Worm (Caenorhabditis elegans) whole organism, late embryonic: ENCODE results near the gene F16G10.14.

Experiments
- C08G9.2 ChIP-seq: sonication (generic microtip); optimal IDR thresholded peaks from 2 replicates; lab custom pipeline; 2016; ENCODE audit warnings: mild to moderate bottlenecking, missing genetic modification characterization, moderate library complexity, missing compliant biosample characterization
- K02D7.2 ChIP-seq: sonication (generic microtip); optimal IDR thresholded peaks from 2 replicates; lab custom pipeline; 2017; ENCODE audit warnings: mild to moderate bottlenecking, missing genetic modification characterization, missing compliant biosample characterization
- T23F11.4 ChIP-seq: fragments of 200-800 bp; sonication (Bioruptor generic); optimal IDR thresholded peaks from 2 replicates; lab custom pipeline; 2018; ENCODE audit warnings: mild to moderate bottlenecking, missing genetic modification characterization, missing compliant biosample characterization
- Y22D7AL.16 ChIP-seq: sonication (generic microtip); optimal IDR thresholded peaks from 2 replicates; lab custom pipeline; 2016; ENCODE audit warnings: missing genetic modification characterization, missing compliant biosample characterization
- ahr-1 ChIP-seq: sonication (generic microtip); optimal IDR thresholded peaks from 2 replicates; lab custom pipeline; 2016; ENCODE audit warnings: missing genetic modification characterization, missing compliant biosample characterization
- ama-1 ChIP-seq: fragments of 150-350 bp; optimal IDR thresholded peaks from 2 replicates; lab custom pipeline; 2014
- ceh-19 ChIP-seq: fragments of 200-800 bp; sonication (Bioruptor generic); optimal IDR thresholded peaks from 2 replicates; lab custom pipeline; 2018; ENCODE audit warnings: mild to moderate bottlenecking, missing genetic modification characterization, missing compliant biosample characterization
- ceh-2 ChIP-seq: sonication (generic microtip); optimal IDR thresholded peaks from 2 replicates; lab custom pipeline; 2016; ENCODE audit warnings: missing genotype, missing genetic modification characterization, missing compliant biosample characterization
- ceh-22 ChIP-seq: sonication (generic microtip); optimal IDR thresholded peaks from 2 replicates; lab custom pipeline; 2017; ENCODE audit warnings: missing biosample characterization, missing genetic modification characterization
- ceh-9 ChIP-seq: sonication (generic microtip); optimal IDR thresholded peaks from 2 replicates; lab custom pipeline; 2016; ENCODE audit warnings: mild to moderate bottlenecking, missing genetic modification characterization, inconsistent platforms, missing compliant biosample characterization
- dmd-4 ChIP-seq: sonication (generic microtip); optimal IDR thresholded peaks from 2 replicates; lab custom pipeline; 2016; ENCODE audit warnings: borderline replicate concordance, missing genetic modification characterization, missing compliant biosample characterization
- dve-1 ChIP-seq: sonication (generic microtip); optimal IDR thresholded peaks from 2 replicates; lab custom pipeline; 2017; ENCODE audit warnings: antibody characterized with exemption, mild to moderate bottlenecking, missing genetic modification characterization, missing compliant biosample characterization
- elt-2 ChIP-seq: sonication (generic microtip); optimal IDR thresholded peaks from 2 replicates; lab custom pipeline; 2016; ENCODE audit warnings: missing genetic modification reagents, missing genetic modification characterization, missing compliant biosample characterization
- fax-1 ChIP-seq: sonication (generic microtip); optimal IDR thresholded peaks from 2 replicates; lab custom pipeline; 2016; ENCODE audit warnings: missing genotype, missing genetic modification characterization, missing compliant biosample characterization
- hlh-15 ChIP-seq: sonication (generic microtip); optimal IDR thresholded peaks from 2 replicates; lab custom pipeline; 2016; ENCODE audit warnings: missing genetic modification characterization, missing compliant biosample characterization
- hlh-30 ChIP-seq: sonication (generic microtip); optimal IDR thresholded peaks from 2 replicates; lab custom pipeline; 2017; ENCODE audit warnings: antibody characterized with exemption, missing genetic modification characterization, missing compliant biosample characterization; ENCODE audit not compliant: insufficient read depth
- hlh-6 ChIP-seq: sonication (generic microtip); optimal IDR thresholded peaks from 2 replicates; lab custom pipeline; 2016; ENCODE audit warnings: missing genotype, missing genetic modification characterization, missing compliant biosample characterization
- hlh-8 ChIP-seq: sonication (generic microtip); optimal IDR thresholded peaks from 2 replicates; lab custom pipeline; 2016; ENCODE audit warnings: missing genotype, missing genetic modification characterization, missing compliant biosample characterization
- lim-6 ChIP-seq: sonication (generic microtip); optimal IDR thresholded peaks from 2 replicates; lab custom pipeline; 2016; ENCODE audit warnings: missing genetic modification characterization, missing compliant biosample characterization
- nhr-11 ChIP-seq: fragments of 150-350 bp; optimal IDR thresholded peaks from 2 replicates; lab custom pipeline; 2014; ENCODE audit warnings: missing biosample characterization, missing genetic modification characterization
- nhr-232 ChIP-seq: sonication (generic microtip); optimal IDR thresholded peaks from 2 replicates; lab custom pipeline; 2016; ENCODE audit warnings: missing genetic modification characterization, missing compliant biosample characterization
- npax-4 ChIP-seq: sonication (generic microtip); optimal IDR thresholded peaks from 2 replicates; lab custom pipeline; 2016; ENCODE audit warnings: missing genetic modification characterization, missing compliant biosample characterization
- pag-3 ChIP-seq: sonication (generic microtip); optimal IDR thresholded peaks from 2 replicates; lab custom pipeline; 2016; ENCODE audit warnings: missing compliant biosample characterization, missing genetic modification characterization, borderline replicate concordance
- pat-9 ChIP-seq: fragments of 200-800 bp; sonication (Bioruptor generic); optimal IDR thresholded peaks from 2 replicates; lab custom pipeline; 2018; ENCODE audit warnings: mild to moderate bottlenecking, missing genetic modification characterization, moderate library complexity, missing compliant biosample characterization
- pha-4 ChIP-seq: fragments of 150-350 bp; optimal IDR thresholded peaks from 2 replicates; lab custom pipeline; 2018; ENCODE audit warnings: missing biosample characterization, missing genetic modification reagents, missing genetic modification characterization
- rnt-1 ChIP-seq: sonication (generic microtip); optimal IDR thresholded peaks from 2 replicates; lab custom pipeline; 2016; ENCODE audit warnings: missing genetic modification characterization, missing compliant biosample characterization
- sox-2 ChIP-seq: fragments of 200-800 bp; sonication (Bioruptor generic); IDR thresholded peaks from 2 replicates; pipeline ENCODE4 v1.3.6; 2022; ENCODE audit warnings: missing genetic modification reagents, missing genetic modification characterization, missing compliant biosample characterization
- syd-9 ChIP-seq: sonication (generic microtip); optimal IDR thresholded peaks from 2 replicates; lab custom pipeline; 2016; ENCODE audit warnings: mild to moderate bottlenecking, missing genetic modification characterization, moderate library complexity, missing compliant biosample characterization
- tbx-2 ChIP-seq: sonication (generic microtip); optimal IDR thresholded peaks from 2 replicates; lab custom pipeline; 2016; ENCODE audit warnings: missing genetic modification characterization, missing compliant biosample characterization
- unc-3 ChIP-seq, 2 experiments: fragments of 200-800 bp in 1 of 2; sonication (Bioruptor generic) in 1 of 2; sonication (generic microtip) in 1 of 2; conservative IDR thresholded peaks in 1 of 2; optimal IDR thresholded peaks in 1 of 2; 2 replicates each; pipeline versions ENCODE4 v1.3.6 to Lab custom; 2016 to 2022; ENCODE audit warnings: missing compliant biosample characterization in 2 of 2, missing genetic modification characterization in 2 of 2, missing genetic modification reagents in 1 of 2
- unc-42 ChIP-seq: sonication (generic microtip); optimal IDR thresholded peaks from 2 replicates; lab custom pipeline; 2016; ENCODE audit warnings: missing genotype, missing genetic modification characterization, missing compliant biosample characterization
- unc-86 ChIP-seq: sonication (generic microtip); optimal IDR thresholded peaks from 2 replicates; lab custom pipeline; 2016; ENCODE audit warnings: missing genetic modification characterization, missing compliant biosample characterization

The F16G10.14 gene

DNA sequence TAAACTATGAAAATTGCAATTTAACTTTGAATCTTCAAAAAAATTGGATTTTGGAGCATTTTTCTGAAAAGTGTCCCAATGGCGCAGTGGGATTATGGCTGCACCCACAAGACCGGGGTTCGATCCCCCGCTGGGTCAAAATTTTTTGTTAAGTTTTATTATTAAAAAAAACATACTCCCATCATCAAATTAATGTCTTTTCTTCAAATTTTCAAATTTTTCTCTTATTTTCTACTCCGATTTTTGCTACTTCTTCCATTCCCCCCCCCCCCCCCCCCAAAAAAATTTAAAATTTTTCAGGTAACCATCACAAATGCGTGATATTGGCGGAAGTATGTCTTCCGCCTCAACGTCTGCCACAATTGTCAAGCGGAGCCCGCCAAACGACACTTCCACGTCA is 44.2 kb upstream of the F16G10.14 start, which contains the start of gene vab-19:
Gene vab-19 (plus strand): TSS at position 301 of the 400 bp plus-strand sequence.
- TF ChIP-seq pha-4 (tag; lab: Kevin White, UChicago) (no peak), lim-6 (no peak), unc-42 (tag; lab: Kevin White, UChicago) (no peak), pat-9 (no peak), rnt-1 (tag; lab: Kevin White, UChicago) (no peak), ama-1 (no peak), unc-3 (GFP tag; conservative IDR thresholded peaks at IDR 0.05; lab: Robert Waterston, UW) (no peak), unc-3 (tag; optimal IDR thresholded peaks at IDR 0.05; lab: Kevin White, UChicago) (no peak), fax-1 (tag; lab: Kevin White, UChicago) (no peak), C08G9.2 (tag; lab: Kevin White, UChicago) (no peak), pag-3 (tag; lab: Kevin White, UChicago) (no peak), T23F11.4 (GFP tag; lab: Kevin White, UChicago) (no peak), tbx-2 (tag; lab: Kevin White, UChicago) (no peak), nhr-11 (no peak), hlh-6 (no peak), unc-86 (tag; lab: Kevin White, UChicago) (no peak), ceh-19 (no peak), hlh-30 (no peak), ceh-9 (no peak)

DNA sequence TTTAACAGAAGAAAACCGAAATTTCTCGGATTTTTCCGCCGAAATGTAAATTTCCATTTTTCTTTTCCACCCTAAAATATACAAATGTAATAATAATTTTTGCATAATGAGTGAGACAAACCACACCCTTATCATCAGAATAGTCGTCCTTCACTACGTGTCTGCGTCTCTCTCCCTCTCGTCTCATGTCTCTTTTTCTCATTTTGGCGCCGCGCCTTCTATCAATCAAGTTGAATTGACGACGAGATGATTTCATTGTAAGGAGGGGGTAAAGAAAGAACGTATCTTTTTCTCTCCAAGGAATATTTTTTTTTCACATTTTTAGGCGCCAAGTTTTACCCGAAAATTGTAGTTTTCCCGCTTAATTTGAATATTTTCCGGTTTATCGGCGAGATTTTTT is 43.5 kb upstream of the F16G10.14 start:
- TF ChIP-seq K02D7.2 (tag; lab: Kevin White, UChicago), result no peak

DNA sequence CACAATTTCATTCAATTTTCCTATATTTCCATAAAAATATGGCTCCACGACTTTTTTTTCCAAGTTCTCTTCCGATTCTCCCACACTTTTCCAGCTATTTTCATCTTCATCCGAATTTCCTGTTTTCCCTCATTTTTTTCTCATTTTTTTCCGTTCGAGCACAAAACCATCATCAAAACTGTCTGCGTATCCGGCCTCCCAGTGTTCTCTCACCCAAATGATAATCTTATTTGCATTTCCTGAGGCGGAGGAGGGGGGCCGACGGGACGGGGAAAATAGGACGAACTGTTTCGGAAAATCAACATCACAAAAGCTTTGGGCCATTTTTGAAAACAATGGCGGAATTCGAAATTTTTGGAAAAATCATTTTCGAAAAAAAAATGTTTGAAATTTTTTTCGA is 41.5 kb upstream of the F16G10.14 start:
- TF ChIP-seq sox-2 (GFP tag; lab: Robert Waterston, UW) (no peak), unc-86 (tag; lab: Kevin White, UChicago) (no peak), ahr-1 (tag; lab: Kevin White, UChicago) (no peak), nhr-232 (no peak), ceh-2 (no peak), hlh-8 (tag; lab: Kevin White, UChicago) (no peak), ceh-9 (no peak), Y22D7AL.16 (tag; lab: Kevin White, UChicago) (no peak), unc-42 (tag; lab: Kevin White, UChicago) (no peak), tbx-2 (tag; lab: Kevin White, UChicago) (no peak), ceh-22 (tag; lab: Kevin White, UChicago) (no peak), syd-9 (tag; lab: Kevin White, UChicago) (no peak)

DNA sequence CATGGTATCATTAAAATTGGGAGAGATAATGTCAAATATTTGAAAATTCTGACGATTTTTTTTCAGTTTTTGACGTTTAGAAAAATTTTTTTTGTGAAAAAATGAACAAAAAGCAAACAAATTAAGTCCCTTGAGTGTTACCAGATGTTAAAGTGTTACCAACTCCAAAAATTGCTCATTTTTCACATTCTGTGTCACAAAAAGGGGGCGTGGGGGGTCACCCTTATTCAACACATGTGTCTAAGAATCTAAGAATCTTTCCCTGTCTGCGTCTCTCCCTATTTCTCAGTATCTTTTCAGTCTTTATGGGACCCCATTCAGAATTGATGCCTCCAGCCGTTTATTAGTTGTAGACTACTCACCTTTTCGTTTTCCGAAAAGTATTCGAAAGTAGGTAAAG is 40.2 kb upstream of the F16G10.14 start:
- TF ChIP-seq dmd-4 (tag; lab: Kevin White, UChicago) (no peak), Y22D7AL.16 (tag; lab: Kevin White, UChicago) (no peak), hlh-15 (tag; lab: Kevin White, UChicago) (no peak), dve-1 (no peak)

DNA sequence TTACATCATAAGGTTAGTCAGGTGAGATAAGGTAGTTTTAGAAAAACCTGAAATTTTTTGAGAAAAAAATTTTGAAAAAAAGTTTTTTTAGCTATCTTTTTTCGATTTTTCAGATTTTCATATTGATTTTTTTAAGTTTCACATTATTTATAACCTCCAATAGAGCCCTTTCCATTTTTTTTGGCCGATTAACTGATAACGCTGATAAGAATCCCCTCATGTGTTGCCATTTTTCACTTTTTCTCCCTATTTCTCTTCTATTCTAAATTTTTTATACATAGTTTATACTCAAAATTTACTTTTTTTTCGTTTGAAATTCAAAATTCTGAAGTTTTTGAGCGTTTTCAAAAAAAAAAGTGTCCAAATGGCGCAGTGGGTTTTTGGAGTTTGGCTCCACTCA is 39.4 kb upstream of the F16G10.14 start:
- TF ChIP-seq elt-2 (tag; lab: Kevin White, UChicago) (peak; percentile 11), npax-4 (tag; lab: Kevin White, UChicago) (no peak)

DNA sequence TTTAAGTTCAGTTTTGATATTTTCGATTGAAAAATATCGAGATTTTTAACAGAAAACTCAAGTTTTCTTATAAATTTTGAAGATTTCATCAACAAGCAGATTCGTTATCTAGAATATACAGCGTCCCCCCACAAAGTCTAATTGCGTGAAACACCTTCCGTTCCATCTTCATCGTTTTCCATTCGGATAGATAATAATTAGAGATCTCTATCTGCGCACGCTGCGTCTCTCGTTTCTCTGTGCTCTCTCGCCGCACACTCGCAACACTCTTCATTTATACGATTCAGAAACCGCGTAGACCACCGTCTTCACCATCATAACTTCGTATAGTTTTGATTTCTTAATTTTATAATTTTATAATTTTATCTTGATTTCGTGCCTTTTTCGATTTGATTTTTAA is 38.0 kb upstream of the F16G10.14 start:
- TF ChIP-seq rnt-1 (tag; lab: Kevin White, UChicago) (peak; percentile 95), ceh-9 (no peak)
